Worm (Caenorhabditis elegans) whole organism, young adult: ENCODE measurements around the gene T22B2.1.

ENCODE experiments used
- attf-3 ChIP-seq: fragments of 200-800 bp; sonication (Bioruptor generic); conservative IDR thresholded peaks from 2 replicates; pipeline ENCODE4 v1.3.6; 2022; ENCODE audit warnings: missing genetic modification reagents, missing genetic modification characterization, missing compliant biosample characterization
- ceh-91 ChIP-seq: fragments of 200-800 bp; sonication (Bioruptor generic); IDR thresholded peaks from 2 replicates; pipeline ENCODE4 v1.3.6; 2022; ENCODE audit warnings: missing genetic modification reagents, missing genetic modification characterization, missing compliant biosample characterization
- dox-1 ChIP-seq: fragments of 200-800 bp; sonication (Bioruptor generic); IDR thresholded peaks from 2 replicates; pipeline ENCODE4 v1.3.6; 2022; ENCODE audit warnings: missing genetic modification reagents, missing genetic modification characterization, missing compliant biosample characterization
- hmg-1.2 ChIP-seq: fragments of 200-800 bp; sonication (Bioruptor generic); IDR thresholded peaks from 2 replicates; pipeline ENCODE4 v1.3.6; 2022; ENCODE audit warnings: missing genetic modification reagents, missing genetic modification characterization, missing compliant biosample characterization
- hmg-20 ChIP-seq: fragments of 200-800 bp; sonication (Bioruptor generic); IDR thresholded peaks from 2 replicates; pipeline ENCODE4 v1.3.6; 2022; ENCODE audit warnings: missing genetic modification reagents, missing genetic modification characterization, missing compliant biosample characterization
- lin-35 ChIP-seq, 3 experiments: fragments of 150-350 bp in 2 of 3; sonication (generic microtip) in 1 of 3; optimal IDR thresholded peaks; 2 replicates each; lab custom pipeline; 2014 to 2018; ENCODE audit warnings: missing biosample characterization in 3 of 3, missing genetic modification characterization in 3 of 3, missing genetic modification reagents in 3 of 3
- madf-6 ChIP-seq: fragments of 200-800 bp; sonication (Bioruptor generic); IDR thresholded peaks from 2 replicates; pipeline ENCODE4 v1.3.6; 2022; ENCODE audit warnings: missing genetic modification reagents, missing genetic modification characterization, missing compliant biosample characterization
- rcor-1 ChIP-seq: fragments of 200-800 bp; sonication (Bioruptor generic); IDR thresholded peaks from 2 replicates; pipeline ENCODE4 v1.3.6; 2022; ENCODE audit warnings: missing genetic modification reagents, missing genetic modification characterization, missing compliant biosample characterization
- sea-2 ChIP-seq: fragments of 200-800 bp; sonication (Bioruptor generic); IDR thresholded peaks from 2 replicates; pipeline ENCODE4 v1.3.6; 2022; ENCODE audit warnings: missing genetic modification characterization, missing compliant biosample characterization
- snpc-1.3 ChIP-seq: sonication (generic microtip); optimal IDR thresholded peaks from 2 replicates; lab custom pipeline; 2017; ENCODE audit warnings: missing genetic modification characterization, mild to moderate bottlenecking, missing compliant biosample characterization, antibody characterized with exemption, moderate library complexity, missing genotype, missing genetic modification reagents; ENCODE audit not compliant: insufficient read depth
- snpc-3.4 ChIP-seq: sonication (generic microtip); optimal IDR thresholded peaks from 2 replicates; lab custom pipeline; 2017; ENCODE audit warnings: missing genetic modification characterization, mild to moderate bottlenecking, missing compliant biosample characterization, antibody characterized with exemption, moderate library complexity, missing genotype, missing genetic modification reagents
- ztf-28 ChIP-seq: fragments of 200-800 bp; sonication (Bioruptor generic); IDR thresholded peaks from 2 replicates; pipeline ENCODE4 v1.3.6; 2022; ENCODE audit warnings: missing genetic modification reagents, missing genetic modification characterization, missing compliant biosample characterization

- TF ChIP-seq dox-1 (GFP tag; lab: Robert Waterston, UW), result no peak
- TF ChIP-seq madf-6 (GFP tag; lab: Robert Waterston, UW), result no peak
- no peak for TF ChIP-seq lin-35 (GFP tag; optimal IDR thresholded peaks at IDR 0.05; lab: Kevin White, UChicago)
- TF ChIP-seq hmg-20 (GFP tag; lab: Robert Waterston, UW), result no peak
- no peak for TF ChIP-seq rcor-1
- no peak for TF ChIP-seq ztf-28 (GFP tag; lab: Robert Waterston, UW)
- no peak for TF ChIP-seq attf-3 (GFP tag; lab: Robert Waterston, UW)
- TF ChIP-seq sea-2 (GFP tag; lab: Robert Waterston, UW), result no peak
- no peak for TF ChIP-seq snpc-1.3 (tag; lab: Kevin White, UChicago)
- TF ChIP-seq snpc-3.4 (tag; lab: Kevin White, UChicago), result no peak
- TF ChIP-seq hmg-1.2 (GFP tag; lab: Robert Waterston, UW), result no peak
- no peak for TF ChIP-seq ceh-91 (GFP tag; lab: Robert Waterston, UW)
Observed at ce11 chrX:3919689-3920088, 6.2 kb upstream of the T22B2.1 start.
